Worm (Caenorhabditis elegans) whole organism, L2 larva: ENCODE data around the gene nhr-231.

Experiments
- C34F6.9 ChIP-seq: fragments of 150-350 bp; optimal IDR thresholded peaks from 2 replicates; lab custom pipeline; 2014; ENCODE audit warnings: missing biosample characterization, missing genetic modification characterization
- F13H6.1 ChIP-seq: sonication (generic microtip); optimal IDR thresholded peaks from 2 replicates; lab custom pipeline; 2016; ENCODE audit warnings: missing genetic modification characterization, missing compliant biosample characterization
- Y55F3AM.14 ChIP-seq: fragments of 200-800 bp; sonication (Bioruptor generic); optimal IDR thresholded peaks from 2 replicates; lab custom pipeline; 2018; ENCODE audit warnings: mild to moderate bottlenecking, missing genetic modification characterization, missing compliant biosample characterization
- ZK546.5 ChIP-seq: sonication (generic microtip); optimal IDR thresholded peaks from 2 replicates; lab custom pipeline; 2017; ENCODE audit warnings: missing biosample characterization, missing genetic modification characterization
- alr-1 ChIP-seq: fragments of 150-350 bp; optimal IDR thresholded peaks from 2 replicates; lab custom pipeline; 2014; ENCODE audit warnings: missing biosample characterization, missing genetic modification characterization
- aly-2 ChIP-seq: fragments of 150-350 bp; optimal IDR thresholded peaks from 2 replicates; lab custom pipeline; 2014; ENCODE audit warnings: missing biosample characterization, missing genetic modification characterization
- ama-1 ChIP-seq: fragments of 150-350 bp; optimal IDR thresholded peaks from 2 replicates; lab custom pipeline; 2018; ENCODE audit warnings: inconsistent platforms
- ceh-16 ChIP-seq: fragments of 150-350 bp; optimal IDR thresholded peaks from 2 replicates; lab custom pipeline; 2014; ENCODE audit warnings: missing biosample characterization, missing genetic modification characterization
- crh-2 ChIP-seq: sonication (generic microtip); optimal IDR thresholded peaks from 2 replicates; lab custom pipeline; 2017; ENCODE audit warnings: missing biosample characterization, missing genetic modification characterization
- egl-27 ChIP-seq: sonication (generic microtip); optimal IDR thresholded peaks from 3 replicates; lab custom pipeline; 2017; ENCODE audit warnings: missing biosample characterization, missing genetic modification reagents, missing genetic modification characterization
- elt-1 ChIP-seq: fragments of 150-350 bp; optimal IDR thresholded peaks from 2 replicates; lab custom pipeline; 2014; ENCODE audit warnings: missing biosample characterization, missing genetic modification characterization
- elt-3 ChIP-seq: sonication (generic microtip); optimal IDR thresholded peaks from 2 replicates; lab custom pipeline; 2017; ENCODE audit warnings: missing biosample characterization, missing genetic modification characterization
- fos-1 ChIP-seq: fragments of 150-350 bp; optimal IDR thresholded peaks from 2 replicates; lab custom pipeline; 2014; ENCODE audit warnings: missing biosample characterization, missing genetic modification characterization
- gmeb-1 ChIP-seq: fragments of 150-350 bp; optimal IDR thresholded peaks from 2 replicates; lab custom pipeline; 2014; ENCODE audit warnings: missing biosample characterization, missing genetic modification characterization
- lin-11 ChIP-seq: fragments of 150-350 bp; sonication (generic microtip); optimal IDR thresholded peaks from 2 replicates; lab custom pipeline; 2014; ENCODE audit warnings: missing biosample characterization, missing genetic modification characterization, inconsistent platforms, mixed read lengths
- lin-13 ChIP-seq: fragments of 150-350 bp; optimal IDR thresholded peaks from 2 replicates; lab custom pipeline; 2014; ENCODE audit warnings: missing biosample characterization, missing genetic modification reagents, missing genetic modification characterization
- lin-39 ChIP-seq: fragments of 150-350 bp; optimal IDR thresholded peaks from 2 replicates; lab custom pipeline; 2014; ENCODE audit warnings: missing biosample characterization, missing genetic modification reagents, missing genetic modification characterization
- mbf-1 ChIP-seq: sonication (generic microtip); optimal IDR thresholded peaks from 2 replicates; lab custom pipeline; 2017; ENCODE audit warnings: missing biosample characterization, missing genetic modification characterization
- mdl-1 ChIP-seq, 2 experiments: fragments of 150-350 bp in 1 of 2; sonication (generic microtip) in 1 of 2; optimal IDR thresholded peaks; 2 replicates each; lab custom pipeline; 2017; ENCODE audit warnings: missing biosample characterization in 2 of 2, missing genetic modification characterization in 2 of 2
- nhr-10 ChIP-seq: sonication (generic microtip); optimal IDR thresholded peaks from 2 replicates; lab custom pipeline; 2017; ENCODE audit warnings: missing biosample characterization, missing genetic modification characterization
- nhr-11 ChIP-seq: fragments of 150-350 bp; optimal IDR thresholded peaks from 2 replicates; lab custom pipeline; 2014; ENCODE audit warnings: missing biosample characterization, missing genetic modification characterization
- nhr-21 ChIP-seq: fragments of 150-350 bp; optimal IDR thresholded peaks from 2 replicates; lab custom pipeline; 2014; ENCODE audit warnings: missing biosample characterization, missing genetic modification characterization
- nhr-23 ChIP-seq: fragments of 150-350 bp; optimal IDR thresholded peaks from 2 replicates; lab custom pipeline; 2014; ENCODE audit warnings: missing biosample characterization, missing genetic modification reagents, missing genetic modification characterization
- nhr-237 ChIP-seq: fragments of 150-350 bp; optimal IDR thresholded peaks from 2 replicates; lab custom pipeline; 2014; ENCODE audit warnings: missing biosample characterization, missing genetic modification characterization
- nhr-25 ChIP-seq: fragments of 150-350 bp; sonication (generic microtip); optimal IDR thresholded peaks from 3 replicates; lab custom pipeline; 2014; ENCODE audit warnings: missing biosample characterization, missing genetic modification characterization
- nhr-77 ChIP-seq: fragments of 150-350 bp; optimal IDR thresholded peaks from 2 replicates; lab custom pipeline; 2014; ENCODE audit warnings: missing biosample characterization, missing genetic modification characterization
- peb-1 ChIP-seq: fragments of 150-350 bp; optimal IDR thresholded peaks from 2 replicates; lab custom pipeline; 2014; ENCODE audit warnings: missing biosample characterization, missing genetic modification characterization
- sem-4 ChIP-seq: fragments of 150-350 bp; optimal IDR thresholded peaks from 2 replicates; lab custom pipeline; 2014; ENCODE audit warnings: missing biosample characterization, missing genetic modification reagents, missing genetic modification characterization
- sma-3 ChIP-seq: sonication (generic microtip); optimal IDR thresholded peaks from 2 replicates; lab custom pipeline; 2016; ENCODE audit warnings: missing genetic modification reagents, missing genetic modification characterization, missing compliant biosample characterization
- sma-9 ChIP-seq, 2 experiments: fragments of 150-350 bp in 1 of 2; sonication (generic microtip) in 1 of 2; optimal IDR thresholded peaks; 2 replicates each; lab custom pipeline; 2014 to 2016; ENCODE audit warnings: missing genetic modification characterization in 2 of 2, mild to moderate bottlenecking in 1 of 2, missing biosample characterization in 1 of 2, missing compliant biosample characterization in 1 of 2, missing genetic modification reagents in 1 of 2, moderate library complexity in 1 of 2
- snpc-4 ChIP-seq: fragments of 150-350 bp; optimal IDR thresholded peaks from 2 replicates; lab custom pipeline; 2014; ENCODE audit warnings: missing biosample characterization, missing genetic modification characterization
- unc-39 ChIP-seq: fragments of 150-350 bp; optimal IDR thresholded peaks from 2 replicates; lab custom pipeline; 2014; ENCODE audit warnings: missing biosample characterization, missing genetic modification characterization
- zag-1 ChIP-seq: fragments of 150-350 bp; optimal IDR thresholded peaks from 2 replicates; lab custom pipeline; 2014; ENCODE audit warnings: missing biosample characterization, missing genetic modification characterization
- ztf-1 ChIP-seq: fragments of 200-800 bp; sonication (Bioruptor generic); conservative IDR thresholded peaks from 2 replicates; pipeline ENCODE4 v1.3.6; 2022; ENCODE audit warnings: missing genetic modification characterization, missing compliant biosample characterization
- ztf-4 ChIP-seq: fragments of 150-350 bp; optimal IDR thresholded peaks from 2 replicates; lab custom pipeline; 2014; ENCODE audit warnings: missing biosample characterization, missing genetic modification characterization

Gene nhr-231

ce11 chrV:18790658-18791057, at the start of gene nhr-231:
nhr-231 (plus strand) TSS chrV:18790958.
- TF ChIP-seq fos-1 (tag; lab: Kevin White, UChicago) (peak; percentile 34), ZK546.5 (tag; lab: Kevin White, UChicago) (no peak), aly-2 (tag; lab: Kevin White, UChicago) (no peak), nhr-23 (tag; lab: Kevin White, UChicago) (no peak), F13H6.1 (no peak), ztf-4 (tag; lab: Kevin White, UChicago) (no peak), crh-2 (tag; lab: Kevin White, UChicago) (no peak), nhr-77 (no peak), ama-1 (lab: Kevin White, UChicago) (no peak)

ce11 chrV:18742108-18742507, 48.6 kb upstream of the nhr-231 start, which contains the start of gene clec-250:
clec-250 (minus strand) TSS chrV:18742208.
- TF ChIP-seq alr-1: no peak
- TF ChIP-seq ztf-4 (tag; lab: Kevin White, UChicago): no peak
- no peak for TF ChIP-seq nhr-25 (tag; lab: Kevin White, UChicago)
- no peak for TF ChIP-seq snpc-4 (tag; lab: Kevin White, UChicago)
- TF ChIP-seq nhr-21 (tag; lab: Kevin White, UChicago): no peak
- TF ChIP-seq ZK546.5 (tag; lab: Kevin White, UChicago): no peak
- TF ChIP-seq mbf-1: no peak
- TF ChIP-seq sma-9 (GFP tag; optimal IDR thresholded peaks at IDR 0.05; lab: Kevin White, UChicago): no peak
- TF ChIP-seq sma-9 (tag; optimal IDR thresholded peaks at IDR 0.05; lab: Kevin White, UChicago): no peak
- no peak for TF ChIP-seq sma-3 (GFP tag; lab: Kevin White, UChicago)
- TF ChIP-seq Y55F3AM.14 (GFP tag; lab: Kevin White, UChicago): no peak
- no peak for TF ChIP-seq elt-3 (tag; lab: Kevin White, UChicago)
- TF ChIP-seq elt-1 (tag; lab: Kevin White, UChicago): no peak
- no peak for TF ChIP-seq nhr-10 (tag; lab: Kevin White, UChicago)

ce11 chrV:18746937-18747660, 43.7 kb upstream of the nhr-231 start, which contains the start of gene clec-251:
clec-251 (minus strand) TSS chrV:18746987.
- TF ChIP-seq lin-13 (GFP tag; lab: Kevin White, UChicago) (no peak), sma-9 (GFP tag; optimal IDR thresholded peaks at IDR 0.05; lab: Kevin White, UChicago) (no peak), sma-9 (tag; optimal IDR thresholded peaks at IDR 0.05; lab: Kevin White, UChicago) (no peak), nhr-237 (tag; lab: Kevin White, UChicago) (no peak)

ce11 chrV:18748726-18749125, 42.0 kb upstream of the nhr-231 start, which contains the start of gene clec-252:
clec-252 (minus strand) TSS chrV:18748826.
- TF ChIP-seq Y55F3AM.14 (GFP tag; lab: Kevin White, UChicago) (no peak), lin-39 (tag; lab: Kevin White, UChicago) (no peak), F13H6.1 (no peak), nhr-237 (tag; lab: Kevin White, UChicago) (no peak), ceh-16 (tag; lab: Kevin White, UChicago) (no peak), zag-1 (tag; lab: Kevin White, UChicago) (no peak), mdl-1 (tag; optimal IDR thresholded peaks at IDR 0.05; lab: Kevin White, UChicago) (no peak), lin-11 (tag; lab: Kevin White, UChicago) (no peak), sem-4 (tag; lab: Kevin White, UChicago) (no peak), sma-9 (GFP tag; optimal IDR thresholded peaks at IDR 0.05; lab: Kevin White, UChicago) (no peak), sma-9 (tag; optimal IDR thresholded peaks at IDR 0.05; lab: Kevin White, UChicago) (no peak), elt-1 (tag; lab: Kevin White, UChicago) (no peak), peb-1 (tag; lab: Kevin White, UChicago) (no peak), C34F6.9 (tag; lab: Kevin White, UChicago) (no peak), mbf-1 (no peak)

- TF ChIP-seq Y55F3AM.14 (GFP tag; lab: Kevin White, UChicago) (no peak), nhr-21 (tag; lab: Kevin White, UChicago) (no peak), gmeb-1 (tag; lab: Kevin White, UChicago) (no peak), unc-39 (no peak), peb-1 (tag; lab: Kevin White, UChicago) (no peak), lin-13 (GFP tag; lab: Kevin White, UChicago) (no peak), mdl-1 (tag; optimal IDR thresholded peaks at IDR 0.05; lab: Kevin White, UChicago) (no peak), mbf-1 (no peak), ztf-1 (GFP tag; lab: Robert Waterston, UW) (no peak), nhr-11 (tag; lab: Kevin White, UChicago) (no peak), egl-27 (tag; lab: Kevin White, UChicago) (no peak), sem-4 (tag; lab: Kevin White, UChicago) (no peak)
Measured at ce11 chrV:18750445-18750844, 40.3 kb upstream of the nhr-231 start, which contains the start of the genes F11D11.21 and F11D11.12. F11D11.21 (minus strand) TSS chrV:18750545. F11D11.12 (minus strand) TSS chrV:18750682.
